Worm (Caenorhabditis elegans) whole organism, late embryonic: ENCODE results near the gene srlf-4.

Experiments used
- T23F11.4 ChIP-seq: fragments of 200-800 bp; sonication (Bioruptor generic); optimal IDR thresholded peaks from 2 replicates; lab custom pipeline; 2018; ENCODE audit warnings: mild to moderate bottlenecking, missing genetic modification characterization, missing compliant biosample characterization
- ceh-19 ChIP-seq: fragments of 200-800 bp; sonication (Bioruptor generic); optimal IDR thresholded peaks from 2 replicates; lab custom pipeline; 2018; ENCODE audit warnings: mild to moderate bottlenecking, missing genetic modification characterization, missing compliant biosample characterization
- ceh-31 ChIP-seq: sonication (generic microtip); optimal IDR thresholded peaks from 2 replicates; lab custom pipeline; 2016; ENCODE audit warnings: missing genetic modification characterization, missing compliant biosample characterization
- ceh-34 ChIP-seq: sonication (generic microtip); optimal IDR thresholded peaks from 2 replicates; lab custom pipeline; 2016; ENCODE audit warnings: mild to moderate bottlenecking, missing genetic modification characterization, missing compliant biosample characterization
- ceh-48 ChIP-seq: sonication (generic microtip); optimal IDR thresholded peaks from 2 replicates; lab custom pipeline; 2016; ENCODE audit warnings: missing genetic modification characterization, inconsistent platforms, missing compliant biosample characterization
- ceh-9 ChIP-seq: sonication (generic microtip); optimal IDR thresholded peaks from 2 replicates; lab custom pipeline; 2016; ENCODE audit warnings: mild to moderate bottlenecking, missing genetic modification characterization, inconsistent platforms, missing compliant biosample characterization
- dmd-4 ChIP-seq: sonication (generic microtip); optimal IDR thresholded peaks from 2 replicates; lab custom pipeline; 2016; ENCODE audit warnings: borderline replicate concordance, missing genetic modification characterization, missing compliant biosample characterization
- dve-1 ChIP-seq: sonication (generic microtip); optimal IDR thresholded peaks from 2 replicates; lab custom pipeline; 2017; ENCODE audit warnings: antibody characterized with exemption, mild to moderate bottlenecking, missing genetic modification characterization, missing compliant biosample characterization
- elt-2 ChIP-seq: sonication (generic microtip); optimal IDR thresholded peaks from 2 replicates; lab custom pipeline; 2016; ENCODE audit warnings: missing genetic modification reagents, missing genetic modification characterization, missing compliant biosample characterization
- ets-4 ChIP-seq: sonication (generic microtip); optimal IDR thresholded peaks from 2 replicates; lab custom pipeline; 2016; ENCODE audit warnings: missing genetic modification characterization, missing compliant biosample characterization
- gmeb-2 ChIP-seq: sonication (generic microtip); optimal IDR thresholded peaks from 2 replicates; lab custom pipeline; 2016; ENCODE audit warnings: missing genetic modification characterization, inconsistent platforms, missing compliant biosample characterization
- hlh-30 ChIP-seq: sonication (generic microtip); optimal IDR thresholded peaks from 2 replicates; lab custom pipeline; 2017; ENCODE audit warnings: antibody characterized with exemption, missing genetic modification characterization, missing compliant biosample characterization; ENCODE audit not compliant: insufficient read depth
- hlh-6 ChIP-seq: sonication (generic microtip); optimal IDR thresholded peaks from 2 replicates; lab custom pipeline; 2016; ENCODE audit warnings: missing genotype, missing genetic modification characterization, missing compliant biosample characterization
- hlh-8 ChIP-seq: sonication (generic microtip); optimal IDR thresholded peaks from 2 replicates; lab custom pipeline; 2016; ENCODE audit warnings: missing genotype, missing genetic modification characterization, missing compliant biosample characterization
- lin-11 ChIP-seq: fragments of 200-800 bp; sonication (Bioruptor generic); optimal IDR thresholded peaks from 2 replicates; lab custom pipeline; 2018; ENCODE audit warnings: mild to moderate bottlenecking, missing genetic modification characterization, missing compliant biosample characterization
- mec-3 ChIP-seq: sonication (generic microtip); optimal IDR thresholded peaks from 2 replicates; lab custom pipeline; 2016; ENCODE audit warnings: borderline replicate concordance, missing genetic modification characterization, missing compliant biosample characterization
- nfya-1 ChIP-seq: sonication (generic microtip); optimal IDR thresholded peaks from 2 replicates; lab custom pipeline; 2017; ENCODE audit warnings: missing genetic modification characterization, mild to moderate bottlenecking, missing compliant biosample characterization, antibody characterized with exemption, moderate library complexity
- nhr-11 ChIP-seq: fragments of 150-350 bp; optimal IDR thresholded peaks from 2 replicates; lab custom pipeline; 2014; ENCODE audit warnings: missing biosample characterization, missing genetic modification characterization
- nhr-232 ChIP-seq: sonication (generic microtip); optimal IDR thresholded peaks from 2 replicates; lab custom pipeline; 2016; ENCODE audit warnings: missing genetic modification characterization, missing compliant biosample characterization
- pag-3 ChIP-seq: sonication (generic microtip); optimal IDR thresholded peaks from 2 replicates; lab custom pipeline; 2016; ENCODE audit warnings: missing compliant biosample characterization, missing genetic modification characterization, borderline replicate concordance
- pax-1 ChIP-seq: fragments of 150-350 bp; optimal IDR thresholded peaks from 2 replicates; lab custom pipeline; 2014; ENCODE audit warnings: missing biosample characterization, missing genetic modification characterization
- pha-2 ChIP-seq: sonication (generic microtip); optimal IDR thresholded peaks from 2 replicates; lab custom pipeline; 2017; ENCODE audit warnings: mild to moderate bottlenecking, missing genetic modification characterization, missing compliant biosample characterization
- pros-1 ChIP-seq: fragments of 150-350 bp; optimal IDR thresholded peaks from 2 replicates; lab custom pipeline; 2014; ENCODE audit warnings: missing biosample characterization, missing genetic modification reagents, missing genetic modification characterization
- ref-2 ChIP-seq: sonication (generic microtip); optimal IDR thresholded peaks from 2 replicates; lab custom pipeline; 2016; ENCODE audit warnings: missing genetic modification characterization, missing compliant biosample characterization
- rnt-1 ChIP-seq: sonication (generic microtip); optimal IDR thresholded peaks from 2 replicates; lab custom pipeline; 2016; ENCODE audit warnings: missing genetic modification characterization, missing compliant biosample characterization
- sdc-2 ChIP-seq: sonication (generic microtip); optimal IDR thresholded peaks from 2 replicates; lab custom pipeline; 2016; ENCODE audit warnings: missing genotype, missing genetic modification characterization, missing compliant biosample characterization
- sox-4 ChIP-seq: sonication (generic microtip); optimal IDR thresholded peaks from 2 replicates; lab custom pipeline; 2017; ENCODE audit warnings: mild to moderate bottlenecking, missing genetic modification characterization, inconsistent platforms, missing compliant biosample characterization
- tbx-7 ChIP-seq: sonication (generic microtip); optimal IDR thresholded peaks from 2 replicates; lab custom pipeline; 2016; ENCODE audit warnings: missing genotype, missing genetic modification characterization, missing compliant biosample characterization
- ttx-3 ChIP-seq: sonication (generic microtip); optimal IDR thresholded peaks from 2 replicates; lab custom pipeline; 2016; ENCODE audit warnings: missing genetic modification reagents, missing genetic modification characterization, missing compliant biosample characterization
- unc-42 ChIP-seq: sonication (generic microtip); optimal IDR thresholded peaks from 2 replicates; lab custom pipeline; 2016; ENCODE audit warnings: missing genotype, missing genetic modification characterization, missing compliant biosample characterization
- unc-55 ChIP-seq: sonication (generic microtip); optimal IDR thresholded peaks from 2 replicates; lab custom pipeline; 2017; ENCODE audit warnings: missing biosample characterization, missing genetic modification reagents, missing genetic modification characterization
- unc-86 ChIP-seq: sonication (generic microtip); optimal IDR thresholded peaks from 2 replicates; lab custom pipeline; 2016; ENCODE audit warnings: missing genetic modification characterization, missing compliant biosample characterization
- zip-5 ChIP-seq: sonication (generic microtip); optimal IDR thresholded peaks from 2 replicates; lab custom pipeline; 2016; ENCODE audit warnings: missing genetic modification characterization, missing compliant biosample characterization

srlf-4 gene

ce11 chrIV:12946488-12946887 lies 22.3 kb upstream of the srlf-4 start, which contains the start of gene F55G11.1:
Gene F55G11.1, minus strand, starts transcription at chrIV:12946588.
- no peak for TF ChIP-seq zip-5 (tag; lab: Kevin White, UChicago)
- TF ChIP-seq hlh-30 (tag; lab: Kevin White, UChicago) = no peak
- TF ChIP-seq sox-4 (tag; lab: Kevin White, UChicago) = no peak
- TF ChIP-seq hlh-6 (tag; lab: Kevin White, UChicago) = no peak
- TF ChIP-seq unc-86 (tag; lab: Kevin White, UChicago) = no peak
- TF ChIP-seq ceh-34 = no peak
- no peak for TF ChIP-seq lin-11
- no peak for TF ChIP-seq pax-1

- no peak for TF ChIP-seq zip-5 (tag; lab: Kevin White, UChicago)
- no peak for TF ChIP-seq dve-1
- no peak for TF ChIP-seq mec-3 (tag; lab: Kevin White, UChicago)
Observed at ce11 chrIV:12942633-12943032, 18.4 kb upstream of the srlf-4 start, which contains the start of gene dct-19. Gene dct-19, plus strand, starts transcription at chrIV:12942933.

ce11 chrIV:12941254-12941653 lies 17.0 kb upstream of the srlf-4 start, which contains the start of gene dod-24:
Gene dod-24, minus strand, starts transcription at chrIV:12941354.
- TF ChIP-seq unc-55 (GFP tag; lab: Kevin White, UChicago) (no peak), gmeb-2 (tag; lab: Kevin White, UChicago) (no peak), T23F11.4 (no peak), dmd-4 (no peak), ceh-9 (no peak), ceh-31 (tag; lab: Kevin White, UChicago) (no peak)

- no peak for TF ChIP-seq ceh-9
- TF ChIP-seq ttx-3 (tag; lab: Kevin White, UChicago) = no peak
- TF ChIP-seq zip-5 (tag; lab: Kevin White, UChicago) = no peak
- no peak for TF ChIP-seq nhr-11 (tag; lab: Kevin White, UChicago)
- no peak for TF ChIP-seq tbx-7 (tag; lab: Kevin White, UChicago)
- TF ChIP-seq pros-1 = no peak
- peak; percentile 70 for TF ChIP-seq elt-2 (tag; lab: Kevin White, UChicago)
- no peak for TF ChIP-seq ets-4 (tag; lab: Kevin White, UChicago)
Observed at ce11 chrIV:12936221-12936776, 12.1 kb upstream of the srlf-4 start, which contains the start of the genes cld-1 and dod-21. Gene cld-1, minus strand, starts transcription at chrIV:12936271. Gene dod-21, plus strand, starts transcription at chrIV:12936738.

- no peak for TF ChIP-seq unc-42
- TF ChIP-seq, all 69 proteins: peak for 0
Observed at ce11 chrIV:12926639-12927038, 2.4 kb upstream of the srlf-4 start, which contains the start of gene srlf-5. Gene srlf-5, minus strand, starts transcription at chrIV:12926739.

ce11 chrIV:12921027-12921426 lies 3.2 kb downstream of the srlf-4 start, which contains the start of gene C32H11.4:
Gene C32H11.4, plus strand, starts transcription at chrIV:12921264.
- no peak for TF ChIP-seq unc-55 (GFP tag; lab: Kevin White, UChicago)
- no peak for TF ChIP-seq ceh-9
- no peak for TF ChIP-seq pax-1
- TF ChIP-seq hlh-30 (tag; lab: Kevin White, UChicago) = no peak
- no peak for TF ChIP-seq nfya-1
- TF ChIP-seq ceh-19 (GFP tag; lab: Kevin White, UChicago) = no peak
- TF ChIP-seq ref-2 (tag; lab: Kevin White, UChicago) = no peak
- TF ChIP-seq sdc-2 (tag; lab: Kevin White, UChicago) = no peak
- TF ChIP-seq dve-1 = no peak
- TF ChIP-seq ttx-3 (tag; lab: Kevin White, UChicago) = no peak
- no peak for TF ChIP-seq nhr-232 (tag; lab: Kevin White, UChicago)
- no peak for TF ChIP-seq rnt-1

ce11 chrIV:12920553-12920952 lies 3.7 kb downstream of the srlf-4 start:
- TF ChIP-seq lin-11 (no peak), tbx-7 (tag; lab: Kevin White, UChicago) (no peak), pha-2 (tag; lab: Kevin White, UChicago) (no peak), hlh-8 (tag; lab: Kevin White, UChicago) (no peak), ceh-48 (tag; lab: Kevin White, UChicago) (no peak), pag-3 (tag; lab: Kevin White, UChicago) (no peak), ceh-19 (GFP tag; lab: Kevin White, UChicago) (no peak), pros-1 (no peak)
- TF ChIP-seq, all 69 proteins: peak for 0
